Worm (Caenorhabditis elegans) whole organism, L1 larva: Measurements from ENCODE around the gene T09A5.15.

Experiments used
- C04F5.9 ChIP-seq: sonication (generic microtip); optimal IDR thresholded peaks from 2 replicates; lab custom pipeline; 2016; ENCODE audit warnings: missing genetic modification characterization, missing compliant biosample characterization
- F16B12.6 ChIP-seq: fragments of 150-350 bp; optimal IDR thresholded peaks from 2 replicates; lab custom pipeline; 2014; ENCODE audit warnings: missing biosample characterization, missing genetic modification characterization
- aha-1 ChIP-seq: fragments of 150-350 bp; optimal IDR thresholded peaks from 2 replicates; lab custom pipeline; 2014; ENCODE audit warnings: missing biosample characterization, missing genetic modification characterization
- alr-1 ChIP-seq: fragments of 200-800 bp; sonication (Bioruptor generic); optimal IDR thresholded peaks from 2 replicates; lab custom pipeline; 2018; ENCODE audit warnings: borderline replicate concordance, mild to moderate bottlenecking, missing genetic modification characterization, missing compliant biosample characterization
- ama-1 ChIP-seq: fragments of 150-350 bp; optimal IDR thresholded peaks from 2 replicates; lab custom pipeline; 2014
- blmp-1 ChIP-seq: fragments of 150-350 bp; optimal IDR thresholded peaks from 2 replicates; lab custom pipeline; 2014; ENCODE audit warnings: missing biosample characterization, missing genetic modification characterization
- ceh-8 ChIP-seq: fragments of 200-800 bp; sonication (Bioruptor generic); optimal IDR thresholded peaks from 2 replicates; lab custom pipeline; 2018; ENCODE audit warnings: mild to moderate bottlenecking, missing genetic modification characterization, moderate library complexity, missing compliant biosample characterization
- ceh-82 ChIP-seq, 3 experiments: fragments of 150-350 bp in 1 of 3; sonication (generic microtip) in 2 of 3; optimal IDR thresholded peaks; 2 replicates each; lab custom pipeline; 2014 to 2017; ENCODE audit warnings: missing biosample characterization in 3 of 3, missing genetic modification characterization in 3 of 3
- dpl-1 ChIP-seq, 3 experiments: fragments of 150-350 bp in 2 of 3; sonication (generic microtip) in 1 of 3; optimal IDR thresholded peaks; 2 replicates each; lab custom pipeline; 2014 to 2017; ENCODE audit warnings: missing biosample characterization in 3 of 3, missing genetic modification characterization in 3 of 3, missing genetic modification reagents in 3 of 3
- efl-1 ChIP-seq, 4 experiments: fragments of 150-350 bp; optimal IDR thresholded peaks in 3 of 4; peaks in 1 of 4; 1 replicate in 1 of 4; 2 replicates in 3 of 4; lab custom pipeline; 2014; ENCODE audit warnings: missing biosample characterization in 2 of 4, missing genetic modification characterization in 2 of 4, missing genetic modification reagents in 2 of 4
- efl-3 ChIP-seq: fragments of 200-800 bp; sonication (Bioruptor generic); optimal IDR thresholded peaks from 2 replicates; lab custom pipeline; 2018; ENCODE audit warnings: mild to moderate bottlenecking, missing genetic modification characterization, missing compliant biosample characterization
- elt-3 ChIP-seq, 6 experiments: fragments of 150-350 bp in 1 of 6; sonication (generic microtip); optimal IDR thresholded peaks; 2 replicates each; lab custom pipeline; 2017 to 2018; ENCODE audit warnings: missing biosample characterization in 6 of 6, missing genetic modification characterization in 6 of 6, inconsistent platforms in 1 of 6
- ets-5 ChIP-seq: fragments of 200-800 bp; sonication (Bioruptor generic); IDR thresholded peaks from 2 replicates; pipeline ENCODE4 v1.3.6; 2022; ENCODE audit warnings: missing genetic modification characterization, missing compliant biosample characterization
- fkh-10 ChIP-seq: sonication (generic microtip); optimal IDR thresholded peaks from 2 replicates; lab custom pipeline; 2017; ENCODE audit warnings: missing biosample characterization, missing genetic modification reagents, missing genetic modification characterization
- fkh-4 ChIP-seq: sonication (generic microtip); optimal IDR thresholded peaks from 2 replicates; lab custom pipeline; 2016; ENCODE audit warnings: missing compliant biosample characterization, missing genetic modification characterization, borderline replicate concordance
- fkh-8 ChIP-seq: sonication (generic microtip); optimal IDR thresholded peaks from 2 replicates; lab custom pipeline; 2016; ENCODE audit warnings: mild to moderate bottlenecking, missing genetic modification characterization, missing compliant biosample characterization
- grh-1 ChIP-seq: fragments of 200-800 bp; sonication (Bioruptor generic); IDR thresholded peaks from 2 replicates; pipeline ENCODE4 v1.3.6; 2022; ENCODE audit warnings: missing genetic modification reagents, missing genetic modification characterization, missing compliant biosample characterization
- hlh-17 ChIP-seq: fragments of 200-800 bp; sonication (Bioruptor generic); optimal IDR thresholded peaks from 2 replicates; lab custom pipeline; 2018; ENCODE audit warnings: missing genetic modification characterization, mild to moderate bottlenecking, missing compliant biosample characterization, moderate library complexity, borderline replicate concordance
- hpl-2 ChIP-seq: fragments of 150-350 bp; optimal IDR thresholded peaks from 2 replicates; lab custom pipeline; 2014; ENCODE audit warnings: missing biosample characterization, missing genetic modification reagents, missing genetic modification characterization
- jun-1 ChIP-seq: fragments of 150-350 bp; optimal IDR thresholded peaks from 2 replicates; lab custom pipeline; 2014; ENCODE audit warnings: missing biosample characterization, missing genetic modification reagents, missing genetic modification characterization
- lin-15B ChIP-seq: fragments of 150-350 bp; sonication (generic microtip); optimal IDR thresholded peaks from 3 replicates; lab custom pipeline; 2014; ENCODE audit warnings: missing biosample characterization, missing genetic modification characterization
- lin-39 ChIP-seq: fragments of 150-350 bp; optimal IDR thresholded peaks from 2 replicates; lab custom pipeline; 2014; ENCODE audit warnings: missing biosample characterization, missing genetic modification reagents, missing genetic modification characterization
- mab-9 ChIP-seq: fragments of 200-800 bp; sonication (Bioruptor generic); IDR thresholded peaks from 2 replicates; pipeline ENCODE4 v1.3.6; 2022; ENCODE audit warnings: missing genetic modification reagents, missing genetic modification characterization, missing compliant biosample characterization
- mdl-1 ChIP-seq, 2 experiments: fragments of 150-350 bp; optimal IDR thresholded peaks; 2 replicates each; lab custom pipeline; 2014 to 2017; ENCODE audit warnings: missing biosample characterization in 2 of 2, missing genetic modification characterization in 2 of 2, inconsistent platforms in 1 of 2
- mef-2 ChIP-seq: fragments of 150-350 bp; optimal IDR thresholded peaks from 2 replicates; lab custom pipeline; 2014; ENCODE audit warnings: missing biosample characterization, missing genetic modification characterization
- nhr-12 ChIP-seq: sonication (generic microtip); optimal IDR thresholded peaks from 2 replicates; lab custom pipeline; 2017; ENCODE audit warnings: missing biosample characterization, missing genetic modification characterization
- nhr-237 ChIP-seq: fragments of 150-350 bp; optimal IDR thresholded peaks from 2 replicates; lab custom pipeline; 2014; ENCODE audit warnings: missing biosample characterization, missing genetic modification characterization
- nhr-28 ChIP-seq: fragments of 150-350 bp; optimal IDR thresholded peaks from 2 replicates; lab custom pipeline; 2014; ENCODE audit warnings: missing biosample characterization, missing genetic modification characterization
- nhr-90 ChIP-seq: sonication (generic microtip); optimal IDR thresholded peaks from 2 replicates; lab custom pipeline; 2016; ENCODE audit warnings: mild to moderate bottlenecking, missing genetic modification characterization, missing compliant biosample characterization; ENCODE audit not compliant: poor library complexity
- pax-3 ChIP-seq: fragments of 200-800 bp; sonication (Bioruptor generic); optimal IDR thresholded peaks from 2 replicates; lab custom pipeline; 2018; ENCODE audit warnings: mild to moderate bottlenecking, missing genetic modification characterization, moderate library complexity, missing compliant biosample characterization
- pqm-1 ChIP-seq: sonication (generic microtip); optimal IDR thresholded peaks from 3 replicates; lab custom pipeline; 2017; ENCODE audit warnings: missing biosample characterization, missing genetic modification characterization
- skn-1 ChIP-seq: fragments of 150-350 bp; optimal IDR thresholded peaks from 2 replicates; lab custom pipeline; 2014; ENCODE audit warnings: missing biosample characterization, missing genetic modification characterization
- snu-23 ChIP-seq: sonication (generic microtip); optimal IDR thresholded peaks from 2 replicates; lab custom pipeline; 2016; ENCODE audit warnings: missing genetic modification characterization, missing compliant biosample characterization
- sptf-1 ChIP-seq: fragments of 150-350 bp; optimal IDR thresholded peaks from 2 replicates; lab custom pipeline; 2014; ENCODE audit warnings: missing biosample characterization, missing genetic modification characterization
- swsn-7 ChIP-seq: sonication (generic microtip); optimal IDR thresholded peaks from 2 replicates; lab custom pipeline; 2016; ENCODE audit warnings: missing genetic modification characterization, missing compliant biosample characterization
- unc-130 ChIP-seq: fragments of 150-350 bp; optimal IDR thresholded peaks from 2 replicates; lab custom pipeline; 2017; ENCODE audit warnings: missing biosample characterization, missing genetic modification characterization, inconsistent platforms
- unc-86 ChIP-seq: sonication (generic microtip); optimal IDR thresholded peaks from 2 replicates; lab custom pipeline; 2016; ENCODE audit warnings: missing genetic modification characterization, missing compliant biosample characterization
- unc-98 ChIP-seq: fragments of 200-800 bp; sonication (Bioruptor generic); IDR thresholded peaks from 2 replicates; pipeline ENCODE4 v1.3.6; 2022; ENCODE audit warnings: missing genetic modification characterization, missing compliant biosample characterization
- vab-15 ChIP-seq: sonication (generic microtip); optimal IDR thresholded peaks from 2 replicates; lab custom pipeline; 2017; ENCODE audit warnings: missing genotype, mild to moderate bottlenecking, missing genetic modification characterization, missing compliant biosample characterization
- xbp-1 ChIP-seq: sonication (generic microtip); optimal IDR thresholded peaks from 2 replicates; lab custom pipeline; 2016; ENCODE audit warnings: missing genetic modification characterization, missing compliant biosample characterization
- zag-1 ChIP-seq: fragments of 150-350 bp; optimal IDR thresholded peaks from 2 replicates; lab custom pipeline; 2014; ENCODE audit warnings: missing biosample characterization, missing genetic modification characterization
- ztf-11 ChIP-seq, 2 experiments: sonication (generic microtip); optimal IDR thresholded peaks; 2 replicates each; lab custom pipeline; 2016 to 2017; ENCODE audit warnings: missing genetic modification characterization in 2 of 2, missing biosample characterization in 1 of 2, missing compliant biosample characterization in 1 of 2

The T09A5.15 gene

ce11 chrII:7853679-7854078 is 4.1 kb upstream of the T09A5.15 start, which contains the start of gene T09A5.5:
TSS of gene T09A5.5 (minus strand) at chrII:7853779.
- TF ChIP-seq jun-1 (tag; lab: Kevin White, UChicago): no peak
- no peak for TF ChIP-seq lin-39
- TF ChIP-seq fkh-8: no peak
- TF ChIP-seq, all 84 proteins: peak for 0

ce11 chrII:7854942-7855341 is 2.8 kb upstream of the T09A5.15 start, which contains the start of gene mdt-10:
TSS of gene mdt-10 (minus strand) at chrII:7855042.
- TF ChIP-seq unc-86 (no peak), fkh-10 (no peak), mdl-1 (tag; optimal IDR thresholded peaks at IDR 0.05; lab: Kevin White, UChicago) (no peak), pax-3 (tag; lab: Kevin White, UChicago) (no peak), unc-130 (tag; lab: Kevin White, UChicago) (no peak), hlh-17 (GFP tag; lab: Kevin White, UChicago) (no peak), grh-1 (GFP tag; lab: Robert Waterston, UW) (no peak), hpl-2 (GFP tag; lab: Kevin White, UChicago) (no peak), mab-9 (no peak)
- TF ChIP-seq, all 84 proteins: peak for 0

- TF ChIP-seq mef-2 (tag; lab: Kevin White, UChicago) (no peak), ztf-11 (tag; optimal IDR thresholded peaks at IDR 0.05; lab: Kevin White, UChicago) (no peak), ets-5 (no peak)
Observed at ce11 chrII:7855619-7856018, 2.1 kb upstream of the T09A5.15 start, which contains the start of gene mdmh-35. TSS of gene mdmh-35 (minus strand) at chrII:7855719.

- TF ChIP-seq efl-1 (optimal IDR thresholded peaks at IDR 0.05; lab: Kevin White, UChicago) (no peak), efl-1 (GFP tag; optimal IDR thresholded peaks at IDR 0.05 in 1 of 2; lab: Kevin White, UChicago) (peak in 1 of 2 experiments; percentile 83), lin-15B (no peak)
- TF ChIP-seq, all 84 proteins: peak for 1
Observed at ce11 chrII:7858101-7858500, 341 bp downstream of the T09A5.15 start, which contains the start of gene sds-22. TSS of gene sds-22 (plus strand) at chrII:7858401.

DNA sequence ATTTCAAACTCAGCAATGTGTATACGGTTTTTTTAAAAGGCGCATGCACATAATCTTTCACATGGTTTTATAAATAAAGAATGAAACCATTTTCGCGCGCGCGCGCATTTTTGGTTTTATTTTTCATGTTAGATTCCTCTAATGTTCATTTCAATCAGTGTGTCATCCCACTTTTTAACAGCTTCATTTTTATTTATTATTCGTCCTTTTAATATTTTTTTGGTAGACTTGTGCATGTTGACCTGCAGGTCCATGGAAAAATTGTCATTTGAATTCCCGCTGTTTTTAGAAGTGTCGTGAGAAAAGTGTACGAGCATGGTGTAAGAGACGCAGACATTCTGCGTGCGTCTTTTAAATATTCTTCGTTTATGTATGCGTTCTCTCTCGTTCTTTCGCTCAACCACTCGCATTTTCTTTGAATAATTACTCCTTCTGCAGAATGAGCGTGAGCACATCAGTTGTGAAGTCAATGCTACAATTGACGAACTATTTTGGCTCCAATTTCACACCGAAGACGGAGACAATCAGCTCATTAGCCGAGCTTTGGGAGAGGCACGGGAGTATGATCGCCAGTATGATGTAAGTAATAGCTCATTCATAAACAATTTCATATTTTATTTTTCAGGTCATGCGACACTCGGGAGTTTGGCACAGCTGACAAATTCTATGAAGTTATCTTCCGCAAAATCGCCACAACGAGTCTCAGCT is 2.6 kb downstream of the T09A5.15 start, which contains the start of gene lin-5:
Gene lin-5, plus strand, starts transcription at position 354 of the 708 bp plus-strand sequence.
- TF ChIP-seq alr-1 (tag; lab: Kevin White, UChicago) (peak; percentile 16), aha-1 (no peak), blmp-1 (peak; percentile 44), swsn-7 (peak; percentile 50), skn-1 (tag; lab: Kevin White, UChicago) (no peak), unc-98 (GFP tag; lab: Robert Waterston, UW) (no peak), fkh-4 (tag; lab: Kevin White, UChicago) (no peak), ceh-82 (tag; optimal IDR thresholded peaks at IDR 0.05; lab: Kevin White, UChicago) (peak in 2 of 3 experiments; percentile 29 to 76), nhr-12 (tag; lab: Kevin White, UChicago) (no peak), C04F5.9 (tag; lab: Kevin White, UChicago) (no peak), vab-15 (tag; lab: Kevin White, UChicago) (no peak), mdl-1 (tag; optimal IDR thresholded peaks at IDR 0.05; lab: Kevin White, UChicago) (peak in 1 of 2 experiments; percentile 20), ama-1 (lab: Kevin White, UChicago) (no peak), efl-3 (no peak), lin-39 (no peak), fkh-10 (no peak), mab-9 (no peak), elt-3 (tag; optimal IDR thresholded peaks at IDR 0.05; lab: Kevin White, UChicago) (no peak), xbp-1 (tag; lab: Kevin White, UChicago) (peak; percentile 15), dpl-1 (GFP tag; optimal IDR thresholded peaks at IDR 0.05; lab: Kevin White, UChicago) (peak; percentile 83 to 91 (median 86)), zag-1 (no peak), hlh-17 (GFP tag; lab: Kevin White, UChicago) (no peak), ceh-8 (GFP tag; lab: Kevin White, UChicago) (no peak), unc-130 (tag; lab: Kevin White, UChicago) (no peak), nhr-28 (tag; lab: Kevin White, UChicago) (no peak), F16B12.6 (tag; lab: Kevin White, UChicago) (peak; percentile 65), pqm-1 (tag; lab: Kevin White, UChicago) (no peak), nhr-237 (tag; lab: Kevin White, UChicago) (no peak), mef-2 (tag; lab: Kevin White, UChicago) (no peak), snu-23 (GFP tag; lab: Kevin White, UChicago) (peak; percentile 51), nhr-90 (tag; lab: Kevin White, UChicago) (no peak), ztf-11 (tag; optimal IDR thresholded peaks at IDR 0.05; lab: Kevin White, UChicago) (no peak), sptf-1 (no peak)
